Worm (Caenorhabditis elegans): Measurements from ENCODE around the gene Y17G9B.5.

Y17G9B.5 gene

DNA sequence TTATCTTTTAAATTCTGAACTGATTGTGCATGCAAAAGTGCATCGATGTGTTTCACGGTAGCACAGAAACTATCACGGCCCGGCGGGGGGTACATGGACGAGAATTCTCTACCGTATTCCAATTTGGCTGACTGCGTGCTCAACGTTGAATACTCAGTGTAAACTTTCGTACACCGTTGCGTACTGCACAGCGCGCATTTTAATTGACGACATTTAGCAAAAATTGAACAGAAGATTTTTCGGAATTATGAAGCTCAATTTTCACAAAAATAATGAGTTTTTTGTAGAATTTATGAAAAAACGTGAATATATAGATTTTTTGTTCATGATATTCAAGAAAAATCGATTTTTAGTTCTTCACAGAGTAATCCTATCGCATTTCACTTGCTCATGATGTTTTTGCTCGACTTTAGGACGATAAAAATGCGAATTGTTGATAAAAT lies 24.5 kb upstream of the Y17G9B.5 start:
- TF ChIP-seq cog-1 (tag; optimal IDR thresholded peaks at IDR 0.05) (peak; percentile 49), tab-1 (GFP tag; IDR thresholded peaks at IDR 0.05) (0 out of 2 replicates have a peak, but pooled peaks have one; percentile 59), ztf-23 (GFP tag; IDR thresholded peaks at IDR 0.05) (peak; percentile 95), klf-2 (GFP tag; conservative IDR thresholded peaks at IDR 0.05) (peak; percentile 68; the same call in 1 of the 2 replicates), T22C8.4 (GFP tag; IDR thresholded peaks at IDR 0.05) (peak; percentile 60), flt-1 (GFP tag; IDR thresholded peaks at IDR 0.05) (peak; percentile 90), ref-1 (GFP tag; conservative IDR thresholded peaks at IDR 0.05) (0 out of 2 replicates have a peak, but pooled peaks have one; percentile 20)

DNA sequence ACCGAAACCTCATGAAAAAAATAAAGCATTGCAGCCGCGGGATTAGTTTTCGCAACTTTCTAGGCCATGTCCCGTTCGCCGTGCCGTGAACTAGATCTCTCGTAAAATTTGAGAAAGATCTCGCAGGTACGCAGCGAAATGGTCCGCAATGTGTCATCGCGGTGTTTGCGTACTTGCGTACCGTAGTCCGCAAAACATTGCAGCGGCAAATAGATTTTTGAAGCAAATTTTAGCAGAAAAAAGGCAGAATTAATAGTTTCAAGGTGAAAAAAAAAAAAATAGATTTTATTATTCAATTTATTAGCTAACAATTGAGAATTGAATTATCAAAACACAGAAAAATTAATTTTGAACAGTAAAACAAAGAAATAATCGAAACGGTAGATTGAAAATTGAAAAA lies 22.1 kb upstream of the Y17G9B.5 start:
- TF ChIP-seq klf-2 (GFP tag; conservative IDR thresholded peaks at IDR 0.05) (peak; percentile 71), flt-1 (GFP tag; IDR thresholded peaks at IDR 0.05) (peak; percentile 66), T22C8.4 (GFP tag; IDR thresholded peaks at IDR 0.05) (peak; percentile 40; the same call in 1 of the 2 replicates), cog-1 (tag; optimal IDR thresholded peaks at IDR 0.05) (peak; percentile 49), ztf-23 (GFP tag; IDR thresholded peaks at IDR 0.05) (peak; percentile 90), ztf-29 (GFP tag; IDR thresholded peaks at IDR 0.05) (peak; percentile 31; the same call in 1 of the 2 replicates)

- TF ChIP-seq med-1 (GFP tag; optimal IDR thresholded peaks at IDR 0.05; ENCODE audit: insufficient read depth) (no peak), ref-1 (GFP tag; conservative IDR thresholded peaks at IDR 0.05) (no peak)
Measured at ce11 chrIV:4737258-4737657, 12.8 kb upstream of the Y17G9B.5 start, which contains the start of gene fbxb-78. TSS of gene fbxb-78 (plus strand) at chrIV:4737558.

DNA sequence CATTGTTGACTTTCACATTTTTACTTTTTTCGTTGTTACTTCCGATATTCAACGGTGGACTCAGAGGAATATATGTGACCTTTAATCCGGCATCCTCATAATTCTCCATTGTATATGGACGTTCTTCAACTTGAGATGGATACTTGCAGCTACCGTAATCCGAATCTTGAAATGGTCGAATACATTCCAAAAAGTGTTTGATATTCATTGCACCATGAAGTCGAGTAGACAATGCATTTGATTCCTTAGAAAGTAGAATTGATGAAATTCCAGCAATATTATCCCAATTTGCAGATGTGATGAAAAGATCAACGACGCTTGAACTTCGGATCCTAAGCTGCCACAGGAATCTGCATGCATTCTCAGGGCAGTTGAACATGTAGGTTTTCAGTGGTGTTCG lies 7.6 kb upstream of the Y17G9B.5 start:
- no peak for TF ChIP-seq tab-1 (GFP tag; IDR thresholded peaks at IDR 0.05)
- TF ChIP-seq med-1 (GFP tag; optimal IDR thresholded peaks at IDR 0.05; ENCODE audit: insufficient read depth), result no peak
- no peak for TF ChIP-seq ztf-29 (GFP tag; IDR thresholded peaks at IDR 0.05)
- TF ChIP-seq ztf-23 (GFP tag; IDR thresholded peaks at IDR 0.05), result no peak
- TF ChIP-seq cog-1 (tag; optimal IDR thresholded peaks at IDR 0.05), result no peak

DNA sequence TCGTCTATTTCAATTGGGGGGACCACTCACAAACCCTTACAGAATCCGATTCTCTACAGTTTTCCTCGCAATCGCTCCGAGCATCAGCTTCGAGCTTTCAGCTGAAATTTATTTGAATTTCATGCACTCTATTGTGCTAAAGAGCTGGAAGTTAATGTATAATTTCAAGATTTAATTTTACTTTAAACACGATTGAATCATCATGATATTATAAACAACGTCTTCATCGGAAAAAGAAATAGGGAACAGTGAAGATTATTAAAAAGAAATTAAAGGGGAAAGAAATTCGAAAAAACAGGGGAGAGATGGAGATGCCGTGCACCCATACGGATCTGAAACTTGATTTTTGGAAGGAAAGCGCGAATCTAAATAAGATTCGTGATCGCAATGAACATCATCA lies 5.9 kb upstream of the Y17G9B.5 start, which contains the start of gene hoe-1:
Gene hoe-1, minus strand, starts transcription at position 101 of the 400 bp plus-strand sequence.
- TF ChIP-seq tab-1 (GFP tag; IDR thresholded peaks at IDR 0.05), result no peak
- TF ChIP-seq ztf-29 (GFP tag; IDR thresholded peaks at IDR 0.05), result no peak
- TF ChIP-seq cog-1 (tag; optimal IDR thresholded peaks at IDR 0.05), result no peak
- TF ChIP-seq ref-1 (GFP tag; conservative IDR thresholded peaks at IDR 0.05), result no peak
- TF ChIP-seq klf-2 (GFP tag; conservative IDR thresholded peaks at IDR 0.05), result no peak
- TF ChIP-seq T22C8.4 (GFP tag; IDR thresholded peaks at IDR 0.05), result no peak
- TF ChIP-seq ztf-23 (GFP tag; IDR thresholded peaks at IDR 0.05), result no peak
- TF ChIP-seq med-1 (GFP tag; optimal IDR thresholded peaks at IDR 0.05; ENCODE audit: insufficient read depth), result no peak
- no peak for TF ChIP-seq flt-1 (GFP tag; IDR thresholded peaks at IDR 0.05)

- TF ChIP-seq ref-1 (GFP tag; conservative IDR thresholded peaks at IDR 0.05) (no peak), klf-2 (GFP tag; conservative IDR thresholded peaks at IDR 0.05) (no peak), tab-1 (GFP tag; IDR thresholded peaks at IDR 0.05) (no peak), flt-1 (GFP tag; IDR thresholded peaks at IDR 0.05) (no peak), ztf-23 (GFP tag; IDR thresholded peaks at IDR 0.05) (no peak), ztf-29 (GFP tag; IDR thresholded peaks at IDR 0.05) (no peak), cog-1 (tag; optimal IDR thresholded peaks at IDR 0.05) (no peak), T22C8.4 (GFP tag; IDR thresholded peaks at IDR 0.05) (no peak)
Measured at ce11 chrIV:4745422-4745821, 4.6 kb upstream of the Y17G9B.5 start, which contains the start of gene timm-17B.1. TSS of gene timm-17B.1 (minus strand) at chrIV:4745492.

DNA sequence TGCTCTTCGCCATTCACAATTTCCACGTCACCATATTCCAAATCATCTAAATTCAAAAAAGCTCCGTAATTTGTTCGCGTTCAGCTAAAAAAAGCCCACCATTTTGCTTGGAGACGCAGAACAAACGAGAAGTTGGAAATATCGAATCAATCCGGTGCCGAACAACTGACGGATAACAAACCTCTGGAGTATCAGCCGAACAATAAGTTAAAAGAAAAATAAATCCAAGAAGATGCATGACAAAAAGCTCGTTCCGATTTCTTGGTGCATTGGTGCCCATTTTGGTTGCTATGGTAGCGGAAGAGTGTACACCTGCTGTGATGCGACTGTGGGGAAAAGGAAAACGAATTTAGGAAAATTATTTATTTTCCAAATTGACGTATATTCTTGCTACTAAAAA lies 2.5 kb upstream of the Y17G9B.5 start, which contains the start of gene tctn-1:
Gene tctn-1, minus strand, starts transcription at position 280 of the 400 bp plus-strand sequence.
- TF ChIP-seq flt-1 (GFP tag; IDR thresholded peaks at IDR 0.05) (no peak), ref-1 (GFP tag; conservative IDR thresholded peaks at IDR 0.05) (no peak), ztf-29 (GFP tag; IDR thresholded peaks at IDR 0.05) (no peak), med-1 (GFP tag; optimal IDR thresholded peaks at IDR 0.05; ENCODE audit: insufficient read depth) (no peak), tab-1 (GFP tag; IDR thresholded peaks at IDR 0.05) (no peak), T22C8.4 (GFP tag; IDR thresholded peaks at IDR 0.05) (no peak), klf-2 (GFP tag; conservative IDR thresholded peaks at IDR 0.05) (no peak), ztf-23 (GFP tag; IDR thresholded peaks at IDR 0.05) (no peak), cog-1 (tag; optimal IDR thresholded peaks at IDR 0.05) (no peak)

DNA sequence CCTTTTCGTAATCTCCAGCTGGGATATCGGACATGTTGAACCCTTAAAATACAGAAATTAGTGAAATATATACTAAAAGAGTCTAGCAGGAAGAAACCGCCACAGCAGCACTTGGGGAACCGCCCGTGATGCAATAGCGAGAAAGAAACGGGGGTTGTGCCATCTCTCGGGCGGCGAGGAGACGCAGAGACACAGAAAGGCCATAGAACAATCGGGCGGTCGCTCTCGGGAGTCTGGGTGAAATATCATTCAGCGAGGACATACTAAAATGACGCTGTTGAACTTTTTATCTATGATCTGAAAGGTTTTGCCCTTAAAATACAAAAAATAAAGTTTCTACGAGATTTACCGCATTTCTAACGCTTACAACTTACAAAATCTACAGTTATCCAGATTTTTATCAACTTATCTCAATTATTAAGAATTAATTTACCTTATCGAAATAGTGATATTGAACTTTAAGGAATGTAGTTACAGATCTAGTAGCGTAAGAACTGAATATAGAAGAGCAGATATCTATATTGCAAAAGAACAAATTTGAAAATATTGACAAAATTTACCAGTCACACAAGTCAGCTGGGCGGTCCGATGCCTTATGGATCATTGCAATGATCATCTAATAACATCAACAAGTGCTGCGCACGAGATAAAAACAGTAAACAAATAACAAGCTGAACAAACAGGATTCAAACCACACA lies 1.5 kb upstream of the Y17G9B.5 start, which contains the start of gene cyc-2.1:
Gene cyc-2.1, minus strand, starts transcription at position 605 of the 698 bp plus-strand sequence.
- TF ChIP-seq flt-1 (GFP tag; IDR thresholded peaks at IDR 0.05) (0 out of 2 replicates have a peak, but pooled peaks have one; percentile 58), klf-2 (GFP tag; conservative IDR thresholded peaks at IDR 0.05) (no peak), tab-1 (GFP tag; IDR thresholded peaks at IDR 0.05) (no peak), ztf-23 (GFP tag; IDR thresholded peaks at IDR 0.05) (0 out of 2 replicates have a peak, but pooled peaks have one; percentile 46), cog-1 (tag; optimal IDR thresholded peaks at IDR 0.05) (no peak), T22C8.4 (GFP tag; IDR thresholded peaks at IDR 0.05) (no peak), ref-1 (GFP tag; conservative IDR thresholded peaks at IDR 0.05) (no peak)

- TF ChIP-seq ref-1 (GFP tag; conservative IDR thresholded peaks at IDR 0.05) (no peak), cog-1 (tag; optimal IDR thresholded peaks at IDR 0.05) (no peak), klf-2 (GFP tag; conservative IDR thresholded peaks at IDR 0.05) (no peak), ztf-29 (GFP tag; IDR thresholded peaks at IDR 0.05) (no peak), flt-1 (GFP tag; IDR thresholded peaks at IDR 0.05) (peak; percentile 56; the same call in 1 of the 2 replicates), med-1 (GFP tag; optimal IDR thresholded peaks at IDR 0.05; ENCODE audit: insufficient read depth) (no peak), T22C8.4 (GFP tag; IDR thresholded peaks at IDR 0.05) (no peak), tab-1 (GFP tag; IDR thresholded peaks at IDR 0.05) (no peak), ztf-23 (GFP tag; IDR thresholded peaks at IDR 0.05) (0 out of 2 replicates have a peak, but pooled peaks have one; percentile 30)
Measured at ce11 chrIV:4749155-4749554, 885 bp upstream of the Y17G9B.5 start.

All from whole organism, midembryonic.